Worm (Caenorhabditis elegans): ENCODE results near the gene F13H8.6.

ce11 chrII:6335358-6335757 lies 48.6 kb upstream of the F13H8.6 start, which contains the start of gene C32D5.14:
- no peak for TF ChIP-seq unc-62 (GFP tag; optimal IDR thresholded peaks at IDR 0.05)
- no peak for TF ChIP-seq nhr-237 (tag; optimal IDR thresholded peaks at IDR 0.05)
- TF ChIP-seq lsy-2 (tag; optimal IDR thresholded peaks at IDR 0.05), result no peak
- TF ChIP-seq flh-1 (GFP tag; optimal IDR thresholded peaks at IDR 0.05), result no peak
- no peak for TF ChIP-seq unc-39 (tag; optimal IDR thresholded peaks at IDR 0.05)
- TF ChIP-seq nhr-12 (tag; optimal IDR thresholded peaks at IDR 0.05), result no peak
- TF ChIP-seq bed-3 (GFP tag; optimal IDR thresholded peaks at IDR 0.05), result no peak
